Fruit fly (Drosophila melanogaster) whole organism, adult: ENCODE measurements around the gene Wdr81.

Experiments
- CG11617 ChIP-seq: fragments of 200-800 bp; sonication (Bioruptor generic); optimal IDR thresholded peaks from 2 replicates; lab custom pipeline; 2017; ENCODE audit warnings: mild to moderate bottlenecking, missing biosample characterization, missing genetic modification reagents, missing genetic modification characterization
- CG7045 ChIP-seq: fragments of 200-800 bp; sonication (Bioruptor generic); optimal IDR thresholded peaks from 2 replicates; lab custom pipeline; 2017; ENCODE audit warnings: missing biosample characterization, mild to moderate bottlenecking, missing genetic modification characterization
- Hr96 ChIP-seq: fragments of 200-800 bp; sonication (Bioruptor generic); optimal IDR thresholded peaks from 2 replicates; lab custom pipeline; 2016; ENCODE audit warnings: missing biosample characterization, missing genetic modification characterization
- ovo ChIP-seq: fragments of 200-800 bp; sonication (Bioruptor generic); optimal IDR thresholded peaks from 2 replicates; lab custom pipeline; 2016; ENCODE audit warnings: missing biosample characterization, missing genetic modification characterization
- pad ChIP-seq: fragments of 200-800 bp; sonication (Bioruptor generic); optimal IDR thresholded peaks from 3 replicates; lab custom pipeline; 2017; ENCODE audit warnings: missing biosample characterization, missing genetic modification characterization, mild to moderate bottlenecking, moderate library complexity, missing genetic modification reagents
- toe ChIP-seq: fragments of 200-800 bp; sonication (Bioruptor generic); optimal IDR thresholded peaks from 2 replicates; lab custom pipeline; 2016; ENCODE audit warnings: missing biosample characterization, missing genetic modification characterization

DNA sequence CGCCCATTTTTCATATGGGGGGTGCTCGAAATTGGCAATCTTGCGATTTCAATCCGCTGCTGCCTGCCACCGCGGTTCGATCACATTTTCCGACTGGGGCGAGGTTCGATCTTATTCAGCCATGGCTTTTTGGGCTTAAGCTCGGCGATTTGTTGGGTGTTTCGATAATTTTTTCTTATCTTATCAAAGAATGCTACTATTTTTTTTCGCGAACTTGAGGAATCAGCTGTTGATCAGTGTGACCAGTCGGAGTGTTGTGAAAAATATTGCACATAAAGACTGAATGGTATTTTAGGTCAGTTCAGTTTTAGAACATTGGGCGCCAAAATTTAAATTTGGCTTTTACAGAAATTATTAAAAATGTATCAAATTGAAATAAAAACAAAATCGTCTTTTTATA is at the start of gene Wdr81:
- no peak for TF ChIP-seq ovo (GFP tag; lab: Kevin White, UChicago)
- TF ChIP-seq CG11617 = no peak
- TF ChIP-seq toe (GFP tag; lab: Kevin White, UChicago) = no peak
- no peak for TF ChIP-seq pad (GFP tag; lab: Kevin White, UChicago)
- TF ChIP-seq CG7045 (GFP tag; lab: Kevin White, UChicago) = no peak
- TF ChIP-seq Hr96 (GFP tag; lab: Kevin White, UChicago) = no peak
